Fruit fly (Drosophila melanogaster) whole organism, embryonic: ENCODE data around the gene ND-SGDH.

Source experiments
- Bdp1 ChIP-seq: fragments of 200-800 bp; sonication (Bioruptor generic); optimal IDR thresholded peaks from 3 replicates; lab custom pipeline; 2016; ENCODE audit warnings: missing biosample characterization, missing genetic modification characterization
- BtbVII ChIP-seq: fragments of 200-800 bp; sonication (Bioruptor generic); optimal IDR thresholded peaks from 3 replicates; lab custom pipeline; 2017; ENCODE audit warnings: missing biosample characterization, mild to moderate bottlenecking, missing genetic modification characterization
- CG10462 ChIP-seq: fragments of 200-800 bp; sonication (Bioruptor generic); optimal IDR thresholded peaks from 2 replicates; lab custom pipeline; 2016; ENCODE audit warnings: missing biosample characterization, missing genetic modification characterization
- CG11093 ChIP-seq: fragments of 200-800 bp; sonication (Bioruptor generic); IDR thresholded peaks from 3 replicates; pipeline ENCODE4 v1.3.6; 2022; ENCODE audit warnings: missing biosample characterization, missing genetic modification characterization
- CG17359 ChIP-seq: fragments of 200-800 bp; sonication (Bioruptor generic); optimal IDR thresholded peaks from 3 replicates; lab custom pipeline; 2018; ENCODE audit warnings: missing biosample characterization, mild to moderate bottlenecking, missing genetic modification characterization, moderate library complexity
- CG2889 ChIP-seq: fragments of 200-800 bp; sonication (Bioruptor generic); IDR thresholded peaks from 3 replicates; pipeline ENCODE4 v1.3.6; 2022; ENCODE audit warnings: missing biosample characterization, missing genetic modification characterization
- CG30431 ChIP-seq: fragments of 200-800 bp; sonication (Bioruptor generic); optimal IDR thresholded peaks from 2 replicates; lab custom pipeline; 2017; ENCODE audit warnings: missing biosample characterization, missing genetic modification characterization
- CG31224 ChIP-seq: fragments of 200-800 bp; sonication (Bioruptor generic); IDR thresholded peaks from 2 replicates; pipeline ENCODE4 v1.3.6; 2022; ENCODE audit warnings: missing biosample characterization, missing genetic modification characterization
- CG42726 ChIP-seq: fragments of 200-800 bp; sonication (Bioruptor generic); IDR thresholded peaks from 2 replicates; pipeline ENCODE4 v1.3.6; 2022; ENCODE audit warnings: missing biosample characterization, missing genetic modification characterization; ENCODE audit not compliant: partially characterized antibody
- CG6254 ChIP-seq: fragments of 200-800 bp; sonication (Bioruptor generic); optimal IDR thresholded peaks from 3 replicates; lab custom pipeline; 2017; ENCODE audit warnings: mild to moderate bottlenecking, missing biosample characterization, missing genetic modification reagents, missing genetic modification characterization
- CG6689 ChIP-seq: fragments of 200-800 bp; sonication (Bioruptor generic); IDR thresholded peaks from 2 replicates; pipeline ENCODE4 v1.3.6; 2022; ENCODE audit warnings: missing biosample characterization, missing genetic modification characterization
- CG7271 ChIP-seq: fragments of 200-800 bp; sonication (Bioruptor generic); optimal IDR thresholded peaks from 2 replicates; lab custom pipeline; 2018; ENCODE audit warnings: missing biosample characterization, mild to moderate bottlenecking, missing genetic modification characterization, moderate library complexity
- CG7745 ChIP-seq: fragments of 200-800 bp; sonication (Bioruptor generic); optimal IDR thresholded peaks from 2 replicates; lab custom pipeline; 2018; ENCODE audit warnings: missing biosample characterization, mild to moderate bottlenecking, missing genetic modification characterization, moderate library complexity
- CG7928 ChIP-seq: fragments of 200-800 bp; sonication (Bioruptor generic); optimal IDR thresholded peaks from 2 replicates; lab custom pipeline; 2017; ENCODE audit warnings: missing biosample characterization, mild to moderate bottlenecking, missing genetic modification characterization
- CG7987 ChIP-seq: fragments of 200-800 bp; sonication (Bioruptor generic); optimal IDR thresholded peaks from 2 replicates; lab custom pipeline; 2018; ENCODE audit warnings: missing biosample characterization, mild to moderate bottlenecking, missing genetic modification characterization, moderate library complexity
- CG8388 ChIP-seq: fragments of 200-800 bp; sonication (Bioruptor generic); optimal IDR thresholded peaks from 2 replicates; lab custom pipeline; 2019; ENCODE audit warnings: missing biosample characterization, mild to moderate bottlenecking, missing genetic modification characterization, moderate library complexity
- Dek ChIP-seq: fragments of 200-800 bp; sonication (Bioruptor generic); optimal IDR thresholded peaks from 3 replicates; lab custom pipeline; 2019; ENCODE audit warnings: missing biosample characterization, mild to moderate bottlenecking, missing genetic modification characterization, moderate library complexity
- Dip3 ChIP-seq: fragments of 200-800 bp; sonication (Bioruptor generic); optimal IDR thresholded peaks from 3 replicates; lab custom pipeline; 2016; ENCODE audit warnings: missing biosample characterization, missing genetic modification characterization
- Elba2 ChIP-seq: fragments of 200-800 bp; sonication (Bioruptor generic); optimal IDR thresholded peaks from 3 replicates; lab custom pipeline; 2016; ENCODE audit warnings: missing biosample characterization, missing genetic modification characterization
- Fer3 ChIP-seq: fragments of 200-800 bp; sonication (Bioruptor generic); optimal IDR thresholded peaks from 2 replicates; lab custom pipeline; 2018; ENCODE audit warnings: missing biosample characterization, mild to moderate bottlenecking, missing genetic modification characterization, moderate library complexity
- Jarid2 ChIP-seq: fragments of 200-800 bp; sonication (Bioruptor generic); optimal IDR thresholded peaks from 3 replicates; lab custom pipeline; 2017; ENCODE audit warnings: mild to moderate bottlenecking, missing biosample characterization, missing genetic modification reagents, missing genetic modification characterization
- Lhr ChIP-seq: fragments of 200-800 bp; sonication (Bioruptor generic); optimal IDR thresholded peaks from 3 replicates; lab custom pipeline; 2017; ENCODE audit warnings: mild to moderate bottlenecking, missing biosample characterization, missing genetic modification reagents, missing genetic modification characterization
- NFAT ChIP-seq: fragments of 200-800 bp; sonication (Bioruptor generic); IDR thresholded peaks from 2 replicates; pipeline ENCODE4 v1.3.6; 2022; ENCODE audit warnings: missing biosample characterization, missing genetic modification characterization
- NfI ChIP-seq: fragments of 200-800 bp; sonication (Bioruptor generic); optimal IDR thresholded peaks from 3 replicates; lab custom pipeline; 2018; ENCODE audit warnings: missing biosample characterization, mild to moderate bottlenecking, missing genetic modification characterization, moderate library complexity
- Pdp1 ChIP-seq, 2 experiments: fragments of 200-800 bp; sonication (Bioruptor generic); optimal IDR thresholded peaks; 3 replicates each; lab custom pipeline; 2016; ENCODE audit warnings: missing biosample characterization in 2 of 2, missing genetic modification characterization in 2 of 2, mild to moderate bottlenecking in 1 of 2, moderate library complexity in 1 of 2
- Spps ChIP-seq: fragments of 200-800 bp; sonication (Bioruptor generic); optimal IDR thresholded peaks from 2 replicates; lab custom pipeline; 2018; ENCODE audit warnings: missing biosample characterization, mild to moderate bottlenecking, missing genetic modification characterization
- Usf ChIP-seq: fragments of 200-800 bp; sonication (Bioruptor generic); optimal IDR thresholded peaks from 2 replicates; lab custom pipeline; 2017; ENCODE audit warnings: missing genotype, missing biosample characterization, missing genetic modification characterization
- ap ChIP-seq: fragments of 200-800 bp; sonication (Bioruptor generic); IDR thresholded peaks from 2 replicates; pipeline ENCODE4 v1.3.6; 2022; ENCODE audit warnings: missing biosample characterization, missing genetic modification characterization
- br ChIP-seq: fragments of >200 bp; optimal IDR thresholded peaks from 2 replicates; lab custom pipeline; 2017
- chinmo ChIP-seq: fragments of 200-800 bp; sonication (Bioruptor generic); IDR thresholded peaks from 4 replicates; pipeline ENCODE4 v1.3.6; 2022; ENCODE audit warnings: missing biosample characterization, missing genetic modification characterization; ENCODE audit not compliant: partially characterized antibody
- cwo ChIP-seq: fragments of 200-800 bp; sonication (Bioruptor generic); optimal IDR thresholded peaks from 3 replicates; lab custom pipeline; 2017; ENCODE audit warnings: missing biosample characterization, missing genetic modification characterization, mild to moderate bottlenecking, moderate library complexity, missing genetic modification reagents
- danr ChIP-seq: fragments of 200-800 bp; sonication (Bioruptor generic); IDR thresholded peaks from 2 replicates; pipeline ENCODE4 v1.3.6; 2022; ENCODE audit warnings: missing biosample characterization, missing genetic modification characterization
- dimm ChIP-seq: fragments of 200-800 bp; sonication (Bioruptor generic); IDR thresholded peaks from 2 replicates; pipeline ENCODE4 v1.3.6; 2022; ENCODE audit warnings: missing biosample characterization, missing genetic modification characterization
- disco-r ChIP-seq: fragments of 200-800 bp; sonication (Bioruptor generic); optimal IDR thresholded peaks from 2 replicates; lab custom pipeline; 2016; ENCODE audit warnings: missing biosample characterization, missing genetic modification characterization
- dmrt11E ChIP-seq: fragments of 200-800 bp; sonication (Bioruptor generic); optimal IDR thresholded peaks from 3 replicates; lab custom pipeline; 2018; ENCODE audit warnings: missing biosample characterization, mild to moderate bottlenecking, missing genetic modification characterization, moderate library complexity
- ewg ChIP-seq: fragments of 200-800 bp; sonication (Bioruptor generic); optimal IDR thresholded peaks from 3 replicates; lab custom pipeline; 2017; ENCODE audit warnings: mild to moderate bottlenecking, missing biosample characterization, missing genetic modification reagents, missing genetic modification characterization
- gem ChIP-seq: fragments of 200-800 bp; sonication (Bioruptor generic); optimal IDR thresholded peaks from 2 replicates; lab custom pipeline; 2019; ENCODE audit warnings: missing biosample characterization, mild to moderate bottlenecking, missing genetic modification characterization, moderate library complexity
- grn ChIP-seq: fragments of 200-800 bp; sonication (Bioruptor generic); optimal IDR thresholded peaks from 3 replicates; lab custom pipeline; 2017; ENCODE audit warnings: missing biosample characterization, missing genetic modification characterization
- ham ChIP-seq: fragments of 200-800 bp; sonication (Bioruptor generic); IDR thresholded peaks from 2 replicates; pipeline ENCODE4 v1.3.6; 2022; ENCODE audit warnings: missing biosample characterization, missing genetic modification characterization
- hb ChIP-seq: fragments of 200-800 bp; sonication (Bioruptor generic); IDR thresholded peaks from 3 replicates; pipeline ENCODE4 v1.3.6; 2022; ENCODE audit warnings: missing biosample characterization, missing genetic modification characterization; ENCODE audit not compliant: partially characterized antibody
- hbn ChIP-seq: fragments of 200-800 bp; sonication (Bioruptor generic); IDR thresholded peaks from 2 replicates; pipeline ENCODE4 v1.3.6; 2022; ENCODE audit warnings: missing biosample characterization, missing genetic modification characterization; ENCODE audit not compliant: partially characterized antibody
- maf-S ChIP-seq: fragments of 200-800 bp; sonication (Bioruptor generic); optimal IDR thresholded peaks from 2 replicates; lab custom pipeline; 2016; ENCODE audit warnings: missing biosample characterization, missing genetic modification characterization
- prd ChIP-seq, 3 experiments: fragments of >200 bp in 2 of 3; fragments of 200-800 bp in 1 of 3; sonication (Bioruptor generic) in 1 of 3; optimal IDR thresholded peaks in 2 of 3; IDR thresholded peaks in 1 of 3; 2 replicates in 2 of 3; 3 replicates in 1 of 3; pipeline versions ENCODE4 v1.3.6 to Lab custom; 2017 to 2022; ENCODE audit warnings: missing biosample characterization in 1 of 3, missing genetic modification characterization in 1 of 3
- schlank ChIP-seq: fragments of 200-800 bp; sonication (Bioruptor generic); optimal IDR thresholded peaks from 2 replicates; lab custom pipeline; 2018; ENCODE audit warnings: missing biosample characterization, mild to moderate bottlenecking, missing genetic modification characterization
- ssp ChIP-seq: fragments of 200-800 bp; sonication (Bioruptor generic); IDR thresholded peaks from 2 replicates; pipeline ENCODE4 v1.3.6; 2022; ENCODE audit warnings: missing biosample characterization, missing genetic modification characterization
- tin ChIP-seq: fragments of 200-800 bp; sonication (Bioruptor generic); optimal IDR thresholded peaks from 3 replicates; lab custom pipeline; 2016; ENCODE audit warnings: missing biosample characterization, missing genetic modification characterization
- ttk ChIP-seq: fragments of 200-800 bp; sonication (Bioruptor generic); IDR thresholded peaks from 2 replicates; pipeline ENCODE4 v2.1.2; 2022; ENCODE audit warnings: missing biosample characterization, missing genetic modification characterization
- zen ChIP-seq: fragments of 200-800 bp; sonication (Bioruptor generic); optimal IDR thresholded peaks from 3 replicates; lab custom pipeline; 2018; ENCODE audit warnings: missing biosample characterization, mild to moderate bottlenecking, missing genetic modification characterization, moderate library complexity

The ND-SGDH gene

DNA sequence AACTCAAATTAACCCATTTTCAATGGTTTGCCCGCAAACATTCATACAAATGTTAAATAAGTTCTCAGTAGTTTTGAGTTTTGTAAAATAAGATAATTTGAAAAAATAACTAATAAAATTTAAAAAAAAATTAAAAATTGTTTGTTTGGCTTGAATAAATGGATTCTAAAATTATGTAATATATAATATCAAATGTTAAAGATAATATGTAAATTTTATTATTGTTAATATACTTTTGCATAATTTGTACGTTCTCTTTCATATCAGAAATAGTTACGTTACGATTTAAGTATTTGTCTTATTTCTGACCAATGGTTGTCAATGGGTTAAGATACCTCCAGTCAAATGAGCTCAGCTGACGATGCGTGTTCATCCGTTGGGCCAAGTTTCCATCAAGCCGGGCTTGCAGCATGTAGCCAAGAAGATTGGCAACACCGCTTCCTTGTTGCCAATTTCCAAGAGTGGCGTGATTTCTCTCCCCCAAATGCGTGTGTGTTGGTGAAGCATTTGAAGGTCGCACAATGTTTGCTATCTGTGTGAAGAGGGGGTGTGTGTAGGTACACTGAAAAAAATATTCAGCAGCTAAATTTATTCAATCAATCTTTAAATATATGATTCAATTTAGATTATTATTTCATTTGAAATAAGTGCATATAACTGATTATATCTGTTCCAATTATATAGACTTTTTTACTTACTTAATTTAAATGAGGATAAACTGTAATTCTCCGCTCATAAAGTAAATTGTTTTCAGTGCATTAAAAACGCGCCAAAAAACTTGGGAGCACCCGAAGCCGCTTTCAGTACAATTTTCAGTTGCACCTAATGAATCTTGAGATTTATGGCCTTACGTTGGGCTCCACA, 41.4 kb downstream of the ND-SGDH start (continued):
- peak; percentile 59 for TF ChIP-seq dmrt11E
- TF ChIP-seq CG2889: no peak
- no peak for TF ChIP-seq br (lab: Kevin White, UChicago)
- no peak for TF ChIP-seq schlank (tag; lab: Kevin White, UChicago)
- TF ChIP-seq danr (GFP tag; lab: Robert Waterston, UW): no peak
- 0 out of 2 replicates have a peak, but pooled peaks have one; percentile 44 for TF ChIP-seq ttk (GFP tag; lab: Robert Waterston, UW)
- TF ChIP-seq CG10462 (GFP tag; lab: Kevin White, UChicago): no peak
- no peak for TF ChIP-seq CG31224 (GFP tag; lab: Robert Waterston, UW)
- TF ChIP-seq CG17359 (tag; lab: Kevin White, UChicago): peak; percentile 27
- TF ChIP-seq CG11093 (GFP tag; lab: Robert Waterston, UW): 0 out of 3 replicates have a peak, but pooled peaks have one; percentile 23
- no peak for TF ChIP-seq ap (GFP tag; lab: Robert Waterston, UW)
- no peak for TF ChIP-seq NfI
- TF ChIP-seq CG8388 (GFP tag; lab: Kevin White, UChicago): peak; percentile 41
- no peak for TF ChIP-seq prd (optimal IDR thresholded peaks at IDR 0.05; lab: Kevin White, UChicago)
- peak; percentile 69 for TF ChIP-seq prd (GFP tag; IDR thresholded peaks at IDR 0.05; lab: Robert Waterston, UW)
- no peak for TF ChIP-seq NFAT (GFP tag; lab: Robert Waterston, UW)
- TF ChIP-seq Jarid2 (GFP tag; lab: Kevin White, UChicago): no peak
- TF ChIP-seq Usf (GFP tag; lab: Kevin White, UChicago): no peak
- TF ChIP-seq maf-S: no peak
- TF ChIP-seq hbn (GFP tag; lab: Robert Waterston, UW): no peak
- TF ChIP-seq CG7987 (GFP tag; lab: Kevin White, UChicago): no peak
- TF ChIP-seq zen (tag; lab: Kevin White, UChicago): peak; percentile 45
- no peak for TF ChIP-seq CG7745 (tag; lab: Kevin White, UChicago)
- TF ChIP-seq gem (tag; lab: Kevin White, UChicago): peak; percentile 60
- TF ChIP-seq CG6254 (GFP tag; lab: Kevin White, UChicago): no peak
- no peak for TF ChIP-seq ham (GFP tag; lab: Robert Waterston, UW)
- TF ChIP-seq hb: no peak
- TF ChIP-seq Elba2 (GFP tag; lab: Kevin White, UChicago): no peak
- TF ChIP-seq ewg: no peak
- TF ChIP-seq Lhr: no peak
- TF ChIP-seq CG6689: peak; percentile 51; the same call in 1 of the 2 replicates
- no peak for TF ChIP-seq Dip3 (GFP tag; lab: Kevin White, UChicago)
- TF ChIP-seq grn (GFP tag; lab: Kevin White, UChicago): no peak
- TF ChIP-seq Fer3 (tag; lab: Kevin White, UChicago): peak; percentile 16
- TF ChIP-seq ssp (GFP tag; lab: Robert Waterston, UW): no peak
- no peak for TF ChIP-seq CG7271 (tag; lab: Kevin White, UChicago)
- no peak for TF ChIP-seq Pdp1 (GFP tag; optimal IDR thresholded peaks at IDR 0.05; lab: Kevin White, UChicago)
- TF ChIP-seq CG30431 (GFP tag; lab: Kevin White, UChicago): no peak
- TF ChIP-seq CG7928 (GFP tag; lab: Kevin White, UChicago): no peak
- TF ChIP-seq disco-r (GFP tag; lab: Kevin White, UChicago): no peak
- TF ChIP-seq Bdp1 (GFP tag; lab: Kevin White, UChicago): no peak
- no peak for TF ChIP-seq BtbVII (GFP tag; lab: Kevin White, UChicago)
- no peak for TF ChIP-seq dimm (GFP tag; lab: Robert Waterston, UW)
- no peak for TF ChIP-seq chinmo (GFP tag; lab: Robert Waterston, UW)
- no peak for TF ChIP-seq Spps (tag; lab: Kevin White, UChicago)
- TF ChIP-seq tin (GFP tag; lab: Kevin White, UChicago): peak; percentile 5
- TF ChIP-seq Dek: no peak
- no peak for TF ChIP-seq cwo (GFP tag; lab: Kevin White, UChicago)
- TF ChIP-seq CG42726 (GFP tag; lab: Robert Waterston, UW): no peak
